Worm (Caenorhabditis elegans) whole organism, L3 larva: Measurements from ENCODE around the gene cua-1.

Experiments
- ZK546.5 ChIP-seq: sonication (generic microtip); optimal IDR thresholded peaks from 2 replicates; lab custom pipeline; 2017; ENCODE audit warnings: missing biosample characterization, missing genetic modification characterization
- aly-2 ChIP-seq: fragments of 150-350 bp; optimal IDR thresholded peaks from 2 replicates; lab custom pipeline; 2014; ENCODE audit warnings: missing biosample characterization, missing genetic modification characterization
- ceh-28 ChIP-seq: fragments of 150-350 bp; optimal IDR thresholded peaks from 2 replicates; lab custom pipeline; 2014; ENCODE audit warnings: missing biosample characterization, missing genetic modification reagents, missing genetic modification characterization
- ceh-9 ChIP-seq: sonication (generic microtip); optimal IDR thresholded peaks from 2 replicates; lab custom pipeline; 2018; ENCODE audit warnings: missing biosample characterization, missing genetic modification characterization
- egl-5 ChIP-seq: fragments of 150-350 bp; optimal IDR thresholded peaks from 2 replicates; lab custom pipeline; 2017; ENCODE audit warnings: missing biosample characterization, missing genetic modification reagents, missing genetic modification characterization, inconsistent platforms
- elt-2 ChIP-seq: sonication (generic microtip); optimal IDR thresholded peaks from 2 replicates; lab custom pipeline; 2016; ENCODE audit warnings: missing genetic modification reagents, mild to moderate bottlenecking, missing genetic modification characterization, missing compliant biosample characterization
- eor-1 ChIP-seq, 2 experiments: fragments of 150-350 bp; optimal IDR thresholded peaks; 2 replicates each; lab custom pipeline; 2014 to 2018; ENCODE audit warnings: missing biosample characterization in 2 of 2, missing genetic modification characterization in 2 of 2
- fos-1 ChIP-seq: fragments of 150-350 bp; optimal IDR thresholded peaks from 2 replicates; lab custom pipeline; 2014; ENCODE audit warnings: missing biosample characterization, missing genetic modification characterization
- hmg-11 ChIP-seq: sonication (generic microtip); optimal IDR thresholded peaks from 2 replicates; lab custom pipeline; 2016; ENCODE audit warnings: missing genetic modification characterization, missing compliant biosample characterization
- nfya-1 ChIP-seq: sonication (generic microtip); optimal IDR thresholded peaks from 2 replicates; lab custom pipeline; 2017; ENCODE audit warnings: missing genetic modification characterization, mild to moderate bottlenecking, missing compliant biosample characterization, antibody characterized with exemption, moderate library complexity; ENCODE audit not compliant: insufficient read depth
- nhr-11 ChIP-seq: fragments of 150-350 bp; optimal IDR thresholded peaks from 2 replicates; lab custom pipeline; 2014; ENCODE audit warnings: missing biosample characterization, missing genetic modification characterization
- nhr-12 ChIP-seq: fragments of 150-350 bp; optimal IDR thresholded peaks from 2 replicates; lab custom pipeline; 2014; ENCODE audit warnings: missing biosample characterization, missing genetic modification characterization
- nhr-23 ChIP-seq: fragments of 150-350 bp; optimal IDR thresholded peaks from 2 replicates; lab custom pipeline; 2014; ENCODE audit warnings: missing biosample characterization, missing genetic modification reagents, missing genetic modification characterization
- nhr-25 ChIP-seq: sonication (generic microtip); optimal IDR thresholded peaks from 2 replicates; lab custom pipeline; 2017; ENCODE audit warnings: missing biosample characterization, missing genetic modification characterization
- nhr-28 ChIP-seq: fragments of 150-350 bp; optimal IDR thresholded peaks from 2 replicates; lab custom pipeline; 2014; ENCODE audit warnings: missing biosample characterization, missing genetic modification characterization
- nhr-76 ChIP-seq: fragments of 150-350 bp; sonication (generic microtip); optimal IDR thresholded peaks from 5 replicates; lab custom pipeline; 2014; ENCODE audit warnings: missing biosample characterization, missing genetic modification characterization
- pha-4 ChIP-seq: fragments of 150-350 bp; optimal IDR thresholded peaks from 2 replicates; lab custom pipeline; 2014; ENCODE audit warnings: missing biosample characterization, missing genetic modification reagents, missing genetic modification characterization
- skn-1 ChIP-seq: fragments of 150-350 bp; optimal IDR thresholded peaks from 2 replicates; lab custom pipeline; 2014; ENCODE audit warnings: missing biosample characterization, missing genetic modification characterization

Gene cua-1

DNA sequence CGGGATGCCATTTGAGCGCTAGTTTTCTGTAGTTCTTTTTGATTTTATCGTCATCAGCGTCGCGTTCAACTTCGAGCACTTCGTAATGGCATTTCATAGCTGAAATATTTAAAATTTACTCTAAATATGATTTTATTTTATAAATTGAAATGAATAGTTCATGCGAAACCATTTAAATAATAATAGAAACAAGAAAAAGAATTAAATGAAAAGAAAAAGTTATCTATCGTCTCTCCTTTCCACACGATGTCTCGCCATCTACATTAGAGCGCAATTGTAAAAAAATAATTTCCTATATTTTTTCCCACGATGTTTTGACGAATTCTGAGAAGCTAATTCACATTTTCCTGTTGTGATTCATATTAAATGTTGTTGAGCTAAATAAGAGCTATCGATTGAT is 61.9 kb downstream of the cua-1 start, which contains the start of gene dnj-17:
dnj-17 (minus strand) TSS at position 101 of the 400 bp plus-strand sequence.
- TF ChIP-seq aly-2 (tag; lab: Kevin White, UChicago) (no peak), fos-1 (no peak), nhr-28 (tag; lab: Kevin White, UChicago) (no peak), ZK546.5 (tag; lab: Kevin White, UChicago) (no peak), nhr-11 (no peak), nhr-76 (tag; lab: Kevin White, UChicago) (no peak), egl-5 (tag; lab: Kevin White, UChicago) (no peak), nhr-23 (no peak), elt-2 (tag; lab: Kevin White, UChicago) (no peak), ceh-9 (no peak), skn-1 (tag; lab: Kevin White, UChicago) (no peak), pha-4 (tag; lab: Kevin White, UChicago) (no peak), eor-1 (tag; optimal IDR thresholded peaks at IDR 0.05; lab: Kevin White, UChicago) (no peak), nhr-25 (no peak)
- TF ChIP-seq, all 47 proteins: peak for 0

- TF ChIP-seq nhr-28 (tag; lab: Kevin White, UChicago) (no peak), hmg-11 (tag; lab: Kevin White, UChicago) (no peak), ceh-28 (tag; lab: Kevin White, UChicago) (no peak), nfya-1 (tag; lab: Kevin White, UChicago) (no peak), nhr-12 (no peak), aly-2 (tag; lab: Kevin White, UChicago) (no peak)
Observed at ce11 chrIII:13390789-13391188, 64.3 kb downstream of the cua-1 start.
